Worm (Caenorhabditis elegans): ENCODE data around the gene Y45F10D.16.

DNA sequence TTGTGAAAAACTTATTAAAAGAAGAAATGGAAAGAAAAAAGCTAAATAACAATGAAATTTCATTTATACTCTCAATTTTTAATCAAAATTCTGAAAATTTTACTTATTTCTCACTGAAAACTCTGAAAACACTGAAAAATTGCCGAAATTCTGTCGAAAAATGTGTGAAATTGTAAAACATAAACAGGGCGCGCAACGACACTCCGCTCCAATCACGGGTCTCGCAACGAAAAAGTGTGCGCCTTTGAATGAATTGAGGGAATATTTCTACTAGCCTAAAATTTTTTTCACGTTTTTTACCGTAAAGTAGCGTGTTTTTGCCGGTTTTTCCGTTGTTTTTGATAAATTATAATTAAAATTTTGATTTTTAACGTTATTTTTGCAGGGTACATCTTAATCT lies 1.3 kb downstream of the Y45F10D.16 start, which contains the start of gene rpl-18:
- no peak for TF ChIP-seq ztf-4 (tag; optimal IDR thresholded peaks at IDR 0.05)
- no peak for TF ChIP-seq daf-12 (tag; optimal IDR thresholded peaks at IDR 0.05)
- peak; percentile 80 for TF ChIP-seq nhr-23 (tag; optimal IDR thresholded peaks at IDR 0.05)
- TF ChIP-seq pha-4 (tag; optimal IDR thresholded peaks at IDR 0.05): peak; percentile 95
- TF ChIP-seq lin-39 (tag; optimal IDR thresholded peaks at IDR 0.05): peak; percentile 85
- peak; percentile 78 for TF ChIP-seq snpc-4 (tag; optimal IDR thresholded peaks at IDR 0.05)
- TF ChIP-seq fos-1 (tag; optimal IDR thresholded peaks at IDR 0.05): no peak
- TF ChIP-seq nhr-237 (tag; optimal IDR thresholded peaks at IDR 0.05): no peak

Data from whole organism, L3 larva.